Worm (Caenorhabditis elegans) whole organism, late embryonic: ENCODE results near the gene F47B7.2.

Experiments used
- ceh-48 ChIP-seq: sonication (generic microtip); optimal IDR thresholded peaks from 2 replicates; lab custom pipeline; 2016; ENCODE audit warnings: missing genetic modification characterization, inconsistent platforms, missing compliant biosample characterization
- ets-4 ChIP-seq: sonication (generic microtip); optimal IDR thresholded peaks from 2 replicates; lab custom pipeline; 2016; ENCODE audit warnings: missing genetic modification characterization, missing compliant biosample characterization

DNA sequence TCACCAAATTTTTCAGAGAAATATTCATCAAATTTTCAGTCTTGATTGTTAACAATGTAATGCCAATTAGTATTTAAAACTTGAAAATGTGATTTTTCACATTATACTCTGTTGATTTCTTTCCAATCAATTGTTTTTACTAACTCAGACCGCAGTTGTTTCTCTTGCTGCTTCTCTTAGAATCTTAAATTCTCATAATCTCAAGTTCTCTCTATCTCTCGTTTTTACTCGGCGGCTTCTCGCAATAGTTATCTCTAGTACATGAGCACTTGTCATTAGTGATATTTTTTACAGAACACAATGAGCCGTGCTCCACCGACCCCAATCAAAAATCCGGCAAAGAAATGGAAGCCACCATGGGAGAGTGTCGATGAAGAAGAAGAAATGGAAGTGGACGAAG, 34.6 kb downstream of the F47B7.2 start, which contains the start of gene F35A5.1:
- no peak for TF ChIP-seq ets-4 (tag; lab: Kevin White, UChicago)
- no peak for TF ChIP-seq ceh-48 (tag; lab: Kevin White, UChicago)
